Worm (Caenorhabditis elegans): ENCODE measurements around the gene F15E6.9.

- TF ChIP-seq him-1 (tag; optimal IDR thresholded peaks at IDR 0.05) (no peak), W03F9.2 (tag; optimal IDR thresholded peaks at IDR 0.05) (no peak)
Observed at ce11 chrIV:4344828-4345227, 45.9 kb upstream of the F15E6.9 start.

All from whole organism, L4/young adult.